Fruit fly (Drosophila melanogaster) whole organism, embryonic: ENCODE results near the gene Cp36.

Source experiments
- B-H2 ChIP-seq: fragments of 200-800 bp; sonication (Bioruptor generic); optimal IDR thresholded peaks from 2 replicates; lab custom pipeline; 2018; ENCODE audit warnings: missing biosample characterization, mild to moderate bottlenecking, missing genetic modification characterization
- CG10267 ChIP-seq: fragments of 200-800 bp; sonication (Bioruptor generic); optimal IDR thresholded peaks from 2 replicates; lab custom pipeline; 2018; ENCODE audit warnings: missing biosample characterization, mild to moderate bottlenecking, missing genetic modification characterization, moderate library complexity
- CG10565 ChIP-seq: fragments of 200-800 bp; sonication (Bioruptor generic); optimal IDR thresholded peaks from 3 replicates; lab custom pipeline; 2016; ENCODE audit warnings: missing biosample characterization, mild to moderate bottlenecking, missing genetic modification characterization
- CG12155 ChIP-seq: fragments of 200-800 bp; sonication (Bioruptor generic); optimal IDR thresholded peaks from 3 replicates; lab custom pipeline; 2016; ENCODE audit warnings: missing biosample characterization, missing genetic modification characterization
- CG12769 ChIP-seq: fragments of 200-800 bp; sonication (Bioruptor generic); optimal IDR thresholded peaks from 2 replicates; lab custom pipeline; 2019; ENCODE audit warnings: missing biosample characterization, mild to moderate bottlenecking, missing genetic modification characterization, moderate library complexity
- CG13624 ChIP-seq: fragments of 200-800 bp; sonication (Bioruptor generic); optimal IDR thresholded peaks from 2 replicates; lab custom pipeline; 2016; ENCODE audit warnings: missing biosample characterization, missing genetic modification characterization
- CG14014 ChIP-seq: fragments of 200-800 bp; sonication (Bioruptor generic); IDR thresholded peaks from 2 replicates; pipeline ENCODE4 v1.3.6; 2022; ENCODE audit warnings: missing biosample characterization, missing genetic modification characterization
- CG14667 ChIP-seq: fragments of 200-800 bp; sonication (Bioruptor generic); IDR thresholded peaks from 2 replicates; pipeline ENCODE4 v1.3.6; 2022; ENCODE audit warnings: missing biosample characterization, missing genetic modification characterization
- CG1602 ChIP-seq: fragments of 200-800 bp; sonication (Bioruptor generic); optimal IDR thresholded peaks from 3 replicates; lab custom pipeline; 2016; ENCODE audit warnings: missing biosample characterization, missing genetic modification characterization
- CG18011 ChIP-seq: fragments of 200-800 bp; sonication (Bioruptor generic); optimal IDR thresholded peaks from 2 replicates; lab custom pipeline; 2017; ENCODE audit warnings: missing biosample characterization, missing genetic modification characterization, mild to moderate bottlenecking, moderate library complexity, missing genotype
- CG18764 ChIP-seq: fragments of 200-800 bp; sonication (Bioruptor generic); optimal IDR thresholded peaks from 3 replicates; lab custom pipeline; 2016; ENCODE audit warnings: missing biosample characterization, missing genetic modification characterization
- CG2120 ChIP-seq: fragments of 200-800 bp; sonication (Bioruptor generic); optimal IDR thresholded peaks from 3 replicates; lab custom pipeline; 2016; ENCODE audit warnings: missing biosample characterization, missing genetic modification characterization
- CG42726 ChIP-seq: fragments of 200-800 bp; sonication (Bioruptor generic); IDR thresholded peaks from 2 replicates; pipeline ENCODE4 v1.3.6; 2022; ENCODE audit warnings: missing biosample characterization, missing genetic modification characterization; ENCODE audit not compliant: partially characterized antibody
- CG4404 ChIP-seq: fragments of 200-800 bp; sonication (Bioruptor generic); IDR thresholded peaks from 2 replicates; pipeline ENCODE4 v1.3.6; 2022; ENCODE audit warnings: missing biosample characterization, missing genetic modification characterization
- CG6689 ChIP-seq: fragments of 200-800 bp; sonication (Bioruptor generic); IDR thresholded peaks from 2 replicates; pipeline ENCODE4 v1.3.6; 2022; ENCODE audit warnings: missing biosample characterization, missing genetic modification characterization
- CG7963 ChIP-seq: fragments of 200-800 bp; sonication (Bioruptor generic); IDR thresholded peaks from 3 replicates; pipeline ENCODE4 v1.3.6; 2022; ENCODE audit warnings: missing biosample characterization, missing genetic modification characterization; ENCODE audit not compliant: partially characterized antibody
- CG8290 ChIP-seq, 3 experiments: fragments of 200-800 bp; sonication (Bioruptor generic); optimal IDR thresholded peaks; 2 replicates each; lab custom pipeline; 2016 to 2019; ENCODE audit warnings: missing biosample characterization in 3 of 3, missing genetic modification characterization in 3 of 3, mild to moderate bottlenecking in 2 of 3, moderate library complexity in 1 of 3
- D19A ChIP-seq: fragments of 200-800 bp; optimal IDR thresholded peaks from 3 replicates; lab custom pipeline; 2019; ENCODE audit warnings: missing biosample characterization, mild to moderate bottlenecking, missing genetic modification characterization, moderate library complexity
- Dref ChIP-seq: fragments of 200-800 bp; sonication (Bioruptor generic); IDR thresholded peaks from 2 replicates; pipeline ENCODE4 v1.3.6; 2022; ENCODE audit warnings: missing biosample characterization, missing genetic modification characterization
- H15 ChIP-seq: fragments of 200-800 bp; sonication (Bioruptor generic); IDR thresholded peaks from 3 replicates; pipeline ENCODE4 v1.3.6; 2022; ENCODE audit warnings: missing biosample characterization, missing genetic modification characterization
- Hr51 ChIP-seq, 2 experiments: fragments of 200-800 bp; sonication (Bioruptor generic); optimal IDR thresholded peaks; 2 replicates in 1 of 2; 3 replicates in 1 of 2; lab custom pipeline; 2016 to 2018; ENCODE audit warnings: missing biosample characterization in 2 of 2, missing genetic modification characterization in 2 of 2, mild to moderate bottlenecking in 1 of 2, moderate library complexity in 1 of 2
- Lhr ChIP-seq: fragments of 200-800 bp; sonication (Bioruptor generic); optimal IDR thresholded peaks from 3 replicates; lab custom pipeline; 2017; ENCODE audit warnings: mild to moderate bottlenecking, missing biosample characterization, missing genetic modification reagents, missing genetic modification characterization
- Mrtf ChIP-seq: fragments of 200-800 bp; sonication (Bioruptor generic); IDR thresholded peaks from 3 replicates; pipeline ENCODE4 v1.3.6; 2022; ENCODE audit warnings: missing biosample characterization, missing genetic modification characterization
- Opbp ChIP-seq: fragments of 200-800 bp; sonication (Bioruptor generic); IDR thresholded peaks from 3 replicates; pipeline ENCODE4 v1.3.6; 2022; ENCODE audit warnings: missing biosample characterization, missing genetic modification characterization; ENCODE audit not compliant: partially characterized antibody
- Side ChIP-seq: fragments of 200-800 bp; sonication (Bioruptor generic); optimal IDR thresholded peaks from 2 replicates; lab custom pipeline; 2016; ENCODE audit warnings: missing biosample characterization, missing genetic modification characterization
- Stat92E ChIP-seq, 3 experiments: fragments of >200 bp in 2 of 3; fragments of 200-800 bp in 1 of 3; sonication (Bioruptor generic) in 1 of 3; optimal IDR thresholded peaks; 2 replicates each; lab custom pipeline; 2017 to 2019; ENCODE audit warnings: missing biosample characterization in 3 of 3, missing genetic modification characterization in 3 of 3, mild to moderate bottlenecking in 1 of 3, moderate library complexity in 1 of 3
- Tbp ChIP-seq: fragments of >200 bp; optimal IDR thresholded peaks from 2 replicates; lab custom pipeline; 2018; ENCODE audit warnings: missing biosample characterization, missing genetic modification characterization
- Xrp1 ChIP-seq: fragments of 200-800 bp; sonication (Bioruptor generic); IDR thresholded peaks from 2 replicates; pipeline ENCODE4 v1.3.6; 2022; ENCODE audit warnings: missing biosample characterization, missing genetic modification characterization
- ab ChIP-seq: fragments of 200-800 bp; sonication (Bioruptor generic); optimal IDR thresholded peaks from 2 replicates; lab custom pipeline; 2016; ENCODE audit warnings: missing biosample characterization, missing genetic modification characterization
- ac ChIP-seq: fragments of 200-800 bp; sonication (Bioruptor generic); optimal IDR thresholded peaks from 3 replicates; lab custom pipeline; 2017; ENCODE audit warnings: missing biosample characterization, mild to moderate bottlenecking, missing genetic modification characterization
- bcd ChIP-seq: fragments of 200-800 bp; sonication (Bioruptor generic); optimal IDR thresholded peaks from 2 replicates; lab custom pipeline; 2017; ENCODE audit warnings: missing biosample characterization, mild to moderate bottlenecking, missing genetic modification characterization
- cad ChIP-seq: fragments of >200 bp; optimal IDR thresholded peaks from 2 replicates; lab custom pipeline; 2017; ENCODE audit warnings: missing biosample characterization, missing genetic modification characterization
- chn ChIP-seq: fragments of 200-800 bp; sonication (Bioruptor generic); optimal IDR thresholded peaks from 2 replicates; lab custom pipeline; 2016; ENCODE audit warnings: missing biosample characterization, missing genetic modification characterization
- dpn ChIP-seq, 2 experiments: fragments of 200-800 bp; sonication (Bioruptor generic); optimal IDR thresholded peaks; 3 replicates each; lab custom pipeline; 2016; ENCODE audit warnings: missing biosample characterization in 2 of 2, missing genetic modification characterization in 2 of 2
- fd64A ChIP-seq: fragments of 200-800 bp; sonication (Bioruptor generic); optimal IDR thresholded peaks from 3 replicates; lab custom pipeline; 2018; ENCODE audit warnings: missing biosample characterization, mild to moderate bottlenecking, missing genetic modification characterization
- grn ChIP-seq: fragments of 200-800 bp; sonication (Bioruptor generic); optimal IDR thresholded peaks from 3 replicates; lab custom pipeline; 2017; ENCODE audit warnings: missing biosample characterization, missing genetic modification characterization
- jigr1 ChIP-seq: fragments of 200-800 bp; sonication (Bioruptor generic); IDR thresholded peaks from 3 replicates; pipeline ENCODE4 v1.3.6; 2022; ENCODE audit warnings: missing biosample characterization, missing genetic modification characterization
- lmd ChIP-seq: fragments of 200-800 bp; sonication (Bioruptor generic); IDR thresholded peaks from 2 replicates; pipeline ENCODE4 v1.3.6; 2022; ENCODE audit warnings: missing biosample characterization, missing genetic modification characterization
- mld ChIP-seq: fragments of 200-800 bp; sonication (Bioruptor generic); IDR thresholded peaks from 3 replicates; pipeline ENCODE4 v1.3.6; 2022; ENCODE audit warnings: missing biosample characterization, missing genetic modification characterization; ENCODE audit not compliant: partially characterized antibody
- nau ChIP-seq: fragments of 200-800 bp; sonication (Bioruptor generic); optimal IDR thresholded peaks from 3 replicates; lab custom pipeline; 2017; ENCODE audit warnings: missing biosample characterization, mild to moderate bottlenecking, missing genetic modification characterization, missing genetic modification reagents
- oc ChIP-seq: fragments of 200-800 bp; sonication (Bioruptor generic); optimal IDR thresholded peaks from 2 replicates; lab custom pipeline; 2018; ENCODE audit warnings: missing biosample characterization, mild to moderate bottlenecking, missing genetic modification characterization, moderate library complexity
- pan ChIP-seq, 4 experiments: fragments of >200 bp in 3 of 4; fragments of 200-800 bp in 1 of 4; sonication (Bioruptor generic) in 1 of 4; optimal IDR thresholded peaks in 3 of 4; IDR thresholded peaks in 1 of 4; 2 replicates each; pipeline versions ENCODE4 v1.3.6 to Lab custom; 2017 to 2022; ENCODE audit warnings: missing biosample characterization in 2 of 4, missing genetic modification characterization in 2 of 4, mixed read lengths in 1 of 4
- pb ChIP-seq: fragments of 200-800 bp; sonication (Bioruptor generic); optimal IDR thresholded peaks from 3 replicates; lab custom pipeline; 2016; ENCODE audit warnings: missing biosample characterization, missing genetic modification characterization
- pnt ChIP-seq: fragments of 200-800 bp; sonication (Bioruptor generic); optimal IDR thresholded peaks from 3 replicates; lab custom pipeline; 2016; ENCODE audit warnings: missing biosample characterization, missing genetic modification characterization
- sc ChIP-seq, 3 experiments: fragments of >200 bp in 2 of 3; fragments of 200-800 bp in 1 of 3; sonication (Bioruptor generic) in 1 of 3; optimal IDR thresholded peaks; 2 replicates in 2 of 3; 3 replicates in 1 of 3; lab custom pipeline; 2017; ENCODE audit warnings: mild to moderate bottlenecking in 1 of 3, missing biosample characterization in 1 of 3, missing genetic modification characterization in 1 of 3, missing genetic modification reagents in 1 of 3
- sqz ChIP-seq: fragments of 200-800 bp; sonication (Bioruptor generic); optimal IDR thresholded peaks from 3 replicates; lab custom pipeline; 2018; ENCODE audit warnings: missing biosample characterization, mild to moderate bottlenecking, missing genetic modification characterization
- ssp ChIP-seq: fragments of 200-800 bp; sonication (Bioruptor generic); IDR thresholded peaks from 2 replicates; pipeline ENCODE4 v1.3.6; 2022; ENCODE audit warnings: missing biosample characterization, missing genetic modification characterization
- zen2 ChIP-seq: fragments of 200-800 bp; sonication (Bioruptor generic); IDR thresholded peaks from 3 replicates; pipeline ENCODE4 v1.3.6; 2022; ENCODE audit warnings: missing biosample characterization, missing genetic modification characterization; ENCODE audit not compliant: partially characterized antibody

Gene Cp36

dm6 chrX:8444883-8445572 lies 34.1 kb upstream of the Cp36 start (continued):
- TF ChIP-seq CG10565 (GFP tag; lab: Kevin White, UChicago) (no peak), chn (peak; percentile 7), D19A (peak; percentile 77), CG6689 (GFP tag; lab: Robert Waterston, UW) (peak; percentile 62; the same call in 1 of the 2 replicates), fd64A (GFP tag; lab: Kevin White, UChicago) (no peak), cad (no peak), bcd (GFP tag; lab: Kevin White, UChicago) (no peak), CG1602 (GFP tag; lab: Kevin White, UChicago) (peak; percentile 34), ssp (GFP tag; lab: Robert Waterston, UW) (no peak), Dref (GFP tag; lab: Robert Waterston, UW) (no peak), CG18011 (GFP tag; lab: Kevin White, UChicago) (no peak), Hr51 (GFP tag; optimal IDR thresholded peaks at IDR 0.05; lab: Kevin White, UChicago) (peak in 1 of 2 experiments; percentile 75), ac (GFP tag; lab: Kevin White, UChicago) (no peak), jigr1 (no peak), zen2 (GFP tag; lab: Robert Waterston, UW) (no peak), ab (GFP tag; lab: Kevin White, UChicago) (no peak), CG7963 (no peak), pb (GFP tag; lab: Kevin White, UChicago) (no peak), CG13624 (GFP tag; lab: Kevin White, UChicago) (no peak), CG18764 (no peak), Mrtf (GFP tag; lab: Robert Waterston, UW) (no peak), CG14014 (GFP tag; lab: Robert Waterston, UW) (no peak), sqz (GFP tag; lab: Kevin White, UChicago) (peak; percentile 37), lmd (GFP tag; lab: Robert Waterston, UW) (peak; percentile 24; the same call in 1 of the 2 replicates), Side (GFP tag; lab: Kevin White, UChicago) (no peak), Tbp (GFP tag; lab: Kevin White, UChicago) (no peak), CG42726 (GFP tag; lab: Robert Waterston, UW) (no peak), Stat92E (GFP tag; optimal IDR thresholded peaks at IDR 0.05; lab: Kevin White, UChicago) (no peak), B-H2 (no peak), sc (optimal IDR thresholded peaks at IDR 0.05; lab: Kevin White, UChicago) (no peak), sc (GFP tag; optimal IDR thresholded peaks at IDR 0.05; lab: Kevin White, UChicago) (peak; percentile 17), mld (GFP tag; lab: Robert Waterston, UW) (no peak), Lhr (no peak), grn (GFP tag; lab: Kevin White, UChicago) (no peak), CG10267 (tag; lab: Kevin White, UChicago) (peak; percentile 77), H15 (GFP tag; lab: Robert Waterston, UW) (no peak), oc (tag; lab: Kevin White, UChicago) (peak; percentile 14), dpn (GFP tag; optimal IDR thresholded peaks at IDR 0.05; lab: Kevin White, UChicago) (no peak), Xrp1 (GFP tag; lab: Robert Waterston, UW) (peak; percentile 66), pnt (GFP tag; lab: Kevin White, UChicago) (no peak), nau (no peak), CG12769 (tag; lab: Kevin White, UChicago) (peak; percentile 48), CG4404 (GFP tag; lab: Robert Waterston, UW) (peak; percentile 62), CG8290 (GFP tag; optimal IDR thresholded peaks at IDR 0.05; lab: Kevin White, UChicago) (no peak), CG8290 (tag; optimal IDR thresholded peaks at IDR 0.05; lab: Kevin White, UChicago) (peak in 1 of 2 experiments; percentile 76), CG12155 (GFP tag; lab: Kevin White, UChicago) (peak; percentile 2), CG2120 (GFP tag; lab: Kevin White, UChicago) (peak; percentile 37), pan (optimal IDR thresholded peaks at IDR 0.05; lab: Kevin White, UChicago) (no peak), pan (GFP tag; optimal IDR thresholded peaks at IDR 0.05 in 1 of 2, IDR thresholded peaks at IDR 0.05 in 1 of 2) (no peak), CG14667 (GFP tag; lab: Robert Waterston, UW) (no peak), Opbp (GFP tag; lab: Robert Waterston, UW) (no peak)
